Worm (Caenorhabditis elegans) whole organism, late embryonic: ENCODE results near the gene tbc-14.

Experiments used
- F13H6.1 ChIP-seq: sonication (generic microtip); optimal IDR thresholded peaks from 2 replicates; lab custom pipeline; 2016; ENCODE audit warnings: missing genetic modification characterization, missing compliant biosample characterization
- K02D7.2 ChIP-seq: sonication (generic microtip); optimal IDR thresholded peaks from 2 replicates; lab custom pipeline; 2017; ENCODE audit warnings: mild to moderate bottlenecking, missing genetic modification characterization, missing compliant biosample characterization
- K09A11.1 ChIP-seq: sonication (generic microtip); optimal IDR thresholded peaks from 2 replicates; lab custom pipeline; 2017; ENCODE audit warnings: antibody characterized with exemption, mild to moderate bottlenecking, missing genetic modification characterization, missing compliant biosample characterization; ENCODE audit not compliant: insufficient read depth
- Y22D7AL.16 ChIP-seq: sonication (generic microtip); optimal IDR thresholded peaks from 2 replicates; lab custom pipeline; 2016; ENCODE audit warnings: missing genetic modification characterization, missing compliant biosample characterization
- ceh-14 ChIP-seq: sonication (generic microtip); optimal IDR thresholded peaks from 2 replicates; lab custom pipeline; 2016; ENCODE audit warnings: missing genotype, missing genetic modification characterization, missing compliant biosample characterization
- ceh-19 ChIP-seq: fragments of 200-800 bp; sonication (Bioruptor generic); optimal IDR thresholded peaks from 2 replicates; lab custom pipeline; 2018; ENCODE audit warnings: mild to moderate bottlenecking, missing genetic modification characterization, missing compliant biosample characterization
- ceh-2 ChIP-seq: sonication (generic microtip); optimal IDR thresholded peaks from 2 replicates; lab custom pipeline; 2016; ENCODE audit warnings: missing genotype, missing genetic modification characterization, missing compliant biosample characterization
- ceh-31 ChIP-seq: sonication (generic microtip); optimal IDR thresholded peaks from 2 replicates; lab custom pipeline; 2016; ENCODE audit warnings: missing genetic modification characterization, missing compliant biosample characterization
- ceh-34 ChIP-seq: sonication (generic microtip); optimal IDR thresholded peaks from 2 replicates; lab custom pipeline; 2016; ENCODE audit warnings: mild to moderate bottlenecking, missing genetic modification characterization, missing compliant biosample characterization
- ceh-45 ChIP-seq: fragments of 200-800 bp; sonication (Bioruptor generic); IDR thresholded peaks from 2 replicates; pipeline ENCODE4 v1.3.6; 2022; ENCODE audit warnings: missing genetic modification reagents, missing genetic modification characterization, missing compliant biosample characterization
- ceh-9 ChIP-seq: sonication (generic microtip); optimal IDR thresholded peaks from 2 replicates; lab custom pipeline; 2016; ENCODE audit warnings: mild to moderate bottlenecking, missing genetic modification characterization, inconsistent platforms, missing compliant biosample characterization
- dmd-4 ChIP-seq: sonication (generic microtip); optimal IDR thresholded peaks from 2 replicates; lab custom pipeline; 2016; ENCODE audit warnings: borderline replicate concordance, missing genetic modification characterization, missing compliant biosample characterization
- dve-1 ChIP-seq: sonication (generic microtip); optimal IDR thresholded peaks from 2 replicates; lab custom pipeline; 2017; ENCODE audit warnings: antibody characterized with exemption, mild to moderate bottlenecking, missing genetic modification characterization, missing compliant biosample characterization
- elt-2 ChIP-seq: sonication (generic microtip); optimal IDR thresholded peaks from 2 replicates; lab custom pipeline; 2016; ENCODE audit warnings: missing genetic modification reagents, missing genetic modification characterization, missing compliant biosample characterization
- elt-4 ChIP-seq: sonication (generic microtip); optimal IDR thresholded peaks from 2 replicates; lab custom pipeline; 2016; ENCODE audit warnings: missing genetic modification characterization, missing compliant biosample characterization
- ets-4 ChIP-seq: sonication (generic microtip); optimal IDR thresholded peaks from 2 replicates; lab custom pipeline; 2016; ENCODE audit warnings: missing genetic modification characterization, missing compliant biosample characterization
- hlh-15 ChIP-seq: sonication (generic microtip); optimal IDR thresholded peaks from 2 replicates; lab custom pipeline; 2016; ENCODE audit warnings: missing genetic modification characterization, missing compliant biosample characterization
- hlh-30 ChIP-seq: sonication (generic microtip); optimal IDR thresholded peaks from 2 replicates; lab custom pipeline; 2017; ENCODE audit warnings: antibody characterized with exemption, missing genetic modification characterization, missing compliant biosample characterization; ENCODE audit not compliant: insufficient read depth
- hlh-6 ChIP-seq: sonication (generic microtip); optimal IDR thresholded peaks from 2 replicates; lab custom pipeline; 2016; ENCODE audit warnings: missing genotype, missing genetic modification characterization, missing compliant biosample characterization
- lim-6 ChIP-seq: sonication (generic microtip); optimal IDR thresholded peaks from 2 replicates; lab custom pipeline; 2016; ENCODE audit warnings: missing genetic modification characterization, missing compliant biosample characterization
- madf-2 ChIP-seq: sonication (generic microtip); optimal IDR thresholded peaks from 2 replicates; lab custom pipeline; 2017; ENCODE audit warnings: missing genetic modification characterization, missing compliant biosample characterization
- nfya-1 ChIP-seq: sonication (generic microtip); optimal IDR thresholded peaks from 2 replicates; lab custom pipeline; 2017; ENCODE audit warnings: missing genetic modification characterization, mild to moderate bottlenecking, missing compliant biosample characterization, antibody characterized with exemption, moderate library complexity
- npax-4 ChIP-seq: sonication (generic microtip); optimal IDR thresholded peaks from 2 replicates; lab custom pipeline; 2016; ENCODE audit warnings: missing genetic modification characterization, missing compliant biosample characterization
- odd-2 ChIP-seq: sonication (generic microtip); optimal IDR thresholded peaks from 2 replicates; lab custom pipeline; 2017; ENCODE audit warnings: antibody characterized with exemption, mild to moderate bottlenecking, missing genetic modification characterization, missing compliant biosample characterization
- pat-9 ChIP-seq: fragments of 200-800 bp; sonication (Bioruptor generic); optimal IDR thresholded peaks from 2 replicates; lab custom pipeline; 2018; ENCODE audit warnings: mild to moderate bottlenecking, missing genetic modification characterization, moderate library complexity, missing compliant biosample characterization
- pros-1 ChIP-seq: fragments of 150-350 bp; optimal IDR thresholded peaks from 2 replicates; lab custom pipeline; 2014; ENCODE audit warnings: missing biosample characterization, missing genetic modification reagents, missing genetic modification characterization
- ref-2 ChIP-seq: sonication (generic microtip); optimal IDR thresholded peaks from 2 replicates; lab custom pipeline; 2016; ENCODE audit warnings: missing genetic modification characterization, missing compliant biosample characterization
- sdc-2 ChIP-seq: sonication (generic microtip); optimal IDR thresholded peaks from 2 replicates; lab custom pipeline; 2016; ENCODE audit warnings: missing genotype, missing genetic modification characterization, missing compliant biosample characterization
- syd-9 ChIP-seq: sonication (generic microtip); optimal IDR thresholded peaks from 2 replicates; lab custom pipeline; 2016; ENCODE audit warnings: mild to moderate bottlenecking, missing genetic modification characterization, moderate library complexity, missing compliant biosample characterization
- tbx-7 ChIP-seq: sonication (generic microtip); optimal IDR thresholded peaks from 2 replicates; lab custom pipeline; 2016; ENCODE audit warnings: missing genotype, missing genetic modification characterization, missing compliant biosample characterization
- ttx-3 ChIP-seq: sonication (generic microtip); optimal IDR thresholded peaks from 2 replicates; lab custom pipeline; 2016; ENCODE audit warnings: missing genetic modification reagents, missing genetic modification characterization, missing compliant biosample characterization
- unc-3 ChIP-seq, 2 experiments: fragments of 200-800 bp in 1 of 2; sonication (Bioruptor generic) in 1 of 2; sonication (generic microtip) in 1 of 2; conservative IDR thresholded peaks in 1 of 2; optimal IDR thresholded peaks in 1 of 2; 2 replicates each; pipeline versions ENCODE4 v1.3.6 to Lab custom; 2016 to 2022; ENCODE audit warnings: missing compliant biosample characterization in 2 of 2, missing genetic modification characterization in 2 of 2, missing genetic modification reagents in 1 of 2
- unc-42 ChIP-seq: sonication (generic microtip); optimal IDR thresholded peaks from 2 replicates; lab custom pipeline; 2016; ENCODE audit warnings: missing genotype, missing genetic modification characterization, missing compliant biosample characterization
- unc-55 ChIP-seq: sonication (generic microtip); optimal IDR thresholded peaks from 2 replicates; lab custom pipeline; 2017; ENCODE audit warnings: missing biosample characterization, missing genetic modification reagents, missing genetic modification characterization
- zip-5 ChIP-seq: sonication (generic microtip); optimal IDR thresholded peaks from 2 replicates; lab custom pipeline; 2016; ENCODE audit warnings: missing genetic modification characterization, missing compliant biosample characterization

Gene tbc-14

DNA sequence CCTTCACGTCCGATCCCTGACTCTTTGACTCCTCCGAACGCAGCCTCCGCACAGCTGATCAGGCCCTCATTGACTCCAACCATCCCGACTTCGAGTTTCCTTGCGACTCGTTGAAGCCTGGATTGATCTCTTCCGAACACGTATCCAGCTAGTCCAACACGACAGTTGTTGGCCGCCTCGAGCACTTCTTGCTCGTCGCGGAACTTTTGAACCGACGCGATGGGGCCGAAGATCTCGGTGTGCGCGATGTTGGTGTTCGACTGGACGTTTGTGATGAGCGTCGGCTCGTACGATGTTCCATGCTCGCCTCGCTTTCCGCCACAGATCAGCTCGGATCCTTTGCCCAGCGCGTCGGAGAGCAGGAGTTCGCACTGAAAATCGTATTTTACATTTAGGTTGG lies 40.2 kb upstream of the tbc-14 start:
- TF ChIP-seq sdc-2 (tag; lab: Kevin White, UChicago) (no peak), pros-1 (tag; lab: Kevin White, UChicago) (no peak), ceh-19 (GFP tag; lab: Kevin White, UChicago) (no peak), ceh-34 (tag; lab: Kevin White, UChicago) (no peak), elt-4 (tag; lab: Kevin White, UChicago) (no peak), dmd-4 (tag; lab: Kevin White, UChicago) (no peak), F13H6.1 (no peak), K09A11.1 (tag; lab: Kevin White, UChicago) (no peak), npax-4 (tag; lab: Kevin White, UChicago) (no peak), hlh-15 (tag; lab: Kevin White, UChicago) (no peak), elt-2 (no peak), nfya-1 (tag; lab: Kevin White, UChicago) (no peak), unc-55 (no peak)

DNA sequence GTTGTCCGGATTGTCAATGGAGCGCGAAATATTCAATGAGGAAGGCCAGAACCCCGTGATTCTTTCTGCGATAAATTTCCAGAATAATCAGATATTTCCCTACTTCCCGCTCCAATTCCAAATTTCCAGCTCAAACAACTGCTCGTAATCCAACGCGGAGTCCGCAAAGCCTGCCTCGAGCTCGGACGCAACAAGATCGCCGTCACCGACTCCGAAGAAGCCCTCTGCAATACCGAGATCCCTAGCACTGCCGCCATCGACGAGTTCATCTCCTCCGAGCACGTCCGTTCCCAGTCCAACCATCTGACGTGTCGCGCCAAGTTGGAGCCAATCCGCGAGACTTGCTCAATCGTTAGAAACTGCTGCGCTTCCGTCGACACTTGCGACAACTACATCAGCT lies 37.7 kb upstream of the tbc-14 start:
- TF ChIP-seq ceh-2 (tag; lab: Kevin White, UChicago) (no peak), unc-3 (GFP tag; conservative IDR thresholded peaks at IDR 0.05; lab: Robert Waterston, UW) (no peak), unc-3 (tag; optimal IDR thresholded peaks at IDR 0.05; lab: Kevin White, UChicago) (no peak), zip-5 (tag; lab: Kevin White, UChicago) (no peak), hlh-30 (tag; lab: Kevin White, UChicago) (no peak), ceh-31 (tag; lab: Kevin White, UChicago) (no peak), ets-4 (tag; lab: Kevin White, UChicago) (no peak), ttx-3 (tag; lab: Kevin White, UChicago) (no peak), tbx-7 (tag; lab: Kevin White, UChicago) (no peak)

DNA sequence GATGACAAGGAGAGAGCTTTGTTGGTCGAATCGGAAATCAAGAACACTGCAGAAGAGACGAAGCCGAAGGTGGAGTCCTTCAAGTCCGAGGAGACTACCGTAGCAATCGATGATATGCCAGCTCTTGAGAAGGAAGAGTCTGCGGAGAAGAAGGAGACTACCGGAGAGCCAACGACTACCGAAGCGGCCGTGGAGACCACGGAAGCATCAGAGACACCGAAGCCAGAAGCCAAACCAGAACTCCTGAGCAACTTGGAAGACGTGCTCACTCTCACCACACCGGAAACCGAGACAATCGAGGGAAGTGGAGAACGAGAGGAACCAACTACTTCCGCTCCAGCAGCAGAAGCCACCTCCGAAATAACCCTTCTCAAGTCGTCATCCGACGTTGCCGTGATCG lies 36.7 kb upstream of the tbc-14 start:
- TF ChIP-seq elt-2, result no peak
- TF ChIP-seq ceh-14 (tag; lab: Kevin White, UChicago), result no peak
- TF ChIP-seq, all 69 proteins: peak for 0

DNA sequence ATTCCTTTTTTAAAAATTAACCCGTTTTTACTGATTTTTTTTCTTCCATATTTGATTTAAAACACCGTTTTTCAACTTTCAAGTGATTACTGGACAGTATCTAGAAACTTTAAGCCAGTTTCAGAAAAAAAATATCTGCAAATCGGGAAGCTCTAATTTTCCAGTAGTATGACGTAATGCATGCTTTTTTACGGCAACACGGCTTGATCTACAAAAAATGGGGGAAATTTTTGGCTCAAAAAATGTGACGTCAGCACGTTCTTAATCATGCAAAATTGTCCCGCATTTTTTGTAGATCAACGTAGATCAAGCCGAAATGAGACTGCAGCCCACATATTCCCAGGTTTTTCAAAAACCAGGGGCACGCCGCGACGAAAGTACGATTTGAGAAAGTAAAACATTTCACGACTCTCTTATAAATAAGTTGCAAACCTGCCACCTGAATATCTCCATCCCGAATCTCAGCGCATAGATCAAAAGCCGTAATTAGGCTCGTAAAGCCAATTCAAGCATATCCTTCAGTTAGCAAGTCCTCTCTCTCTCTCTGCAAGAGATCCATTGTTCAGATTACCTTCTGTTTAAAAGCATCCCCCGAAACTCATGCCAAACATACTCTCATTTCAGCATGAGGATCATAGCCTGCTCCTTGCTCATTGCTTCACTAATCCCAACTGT lies 34.5 kb upstream of the tbc-14 start, which contains the start of gene E01G4.6:
Gene E01G4.6 (plus strand): TSS at position 625 of the 675 bp plus-strand sequence.
- TF ChIP-seq madf-2 (tag; lab: Kevin White, UChicago), result no peak
- no peak for TF ChIP-seq ceh-45 (GFP tag; lab: Robert Waterston, UW)
- no peak for TF ChIP-seq unc-42
- TF ChIP-seq lim-6 (tag; lab: Kevin White, UChicago), result no peak
- TF ChIP-seq elt-2, result no peak
- no peak for TF ChIP-seq Y22D7AL.16
- TF ChIP-seq syd-9 (tag; lab: Kevin White, UChicago), result no peak
- TF ChIP-seq ttx-3 (tag; lab: Kevin White, UChicago), result no peak
- TF ChIP-seq hlh-6, result no peak
- no peak for TF ChIP-seq ceh-9 (tag; lab: Kevin White, UChicago)
- TF ChIP-seq dve-1 (tag; lab: Kevin White, UChicago), result no peak
- no peak for TF ChIP-seq ref-2 (tag; lab: Kevin White, UChicago)
- TF ChIP-seq pat-9 (tag; lab: Kevin White, UChicago), result no peak
- no peak for TF ChIP-seq K02D7.2
- TF ChIP-seq F13H6.1, result no peak
- no peak for TF ChIP-seq unc-55
- TF ChIP-seq odd-2 (tag; lab: Kevin White, UChicago), result no peak
- TF ChIP-seq elt-4 (tag; lab: Kevin White, UChicago), result no peak
- no peak for TF ChIP-seq dmd-4 (tag; lab: Kevin White, UChicago)
